Worm (Caenorhabditis elegans): ENCODE results near the gene F20G2.5.

DNA sequence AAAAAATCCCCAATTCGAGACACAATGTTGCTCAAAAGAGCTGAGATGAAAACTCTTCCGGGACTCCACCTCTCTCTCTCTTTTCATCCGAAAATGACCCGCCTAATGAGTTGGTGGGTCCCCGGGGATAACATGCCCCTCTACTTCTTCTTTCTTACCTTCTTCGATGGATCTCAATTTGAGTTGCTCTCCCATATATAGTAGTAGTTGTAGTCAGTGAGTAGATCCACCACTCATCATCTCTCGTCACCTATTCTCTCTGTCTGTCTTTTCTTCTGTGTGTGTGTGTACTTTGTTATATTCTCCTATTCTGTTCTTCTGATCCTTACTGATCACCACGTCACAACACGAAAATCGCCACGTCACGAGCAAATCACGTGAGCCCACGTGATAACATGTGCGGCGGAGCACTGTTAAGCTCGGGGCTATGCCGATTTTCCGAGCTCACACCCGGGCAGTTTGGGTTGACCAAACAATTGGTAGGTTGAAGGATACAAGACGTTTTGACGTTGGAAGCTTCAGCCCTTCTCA, 25.0 kb downstream of the F20G2.5 start, which contains the start of gene twk-32:
- TF ChIP-seq nhr-76 (tag; optimal IDR thresholded peaks at IDR 0.05) (no peak), ztf-11 (tag; optimal IDR thresholded peaks at IDR 0.05) (no peak), ama-1 (optimal IDR thresholded peaks at IDR 0.05) (peak; percentile 68), T26A8.4 (GFP tag; IDR thresholded peaks at IDR 0.05) (no peak), tra-1 (GFP tag; IDR thresholded peaks at IDR 0.05) (no peak), nhr-25 (tag; optimal IDR thresholded peaks at IDR 0.05; ENCODE audit: borderline replicate concordance, insufficient read depth) (no peak), hlh-11 (tag; optimal IDR thresholded peaks at IDR 0.05) (peak; percentile 35)

Measured in whole organism, L4 larva.